Worm (Caenorhabditis elegans) whole organism, L1 larva: ENCODE results near the gene rpb-11.

ENCODE experiments used
- C04F5.9 ChIP-seq: sonication (generic microtip); optimal IDR thresholded peaks from 2 replicates; lab custom pipeline; 2016; ENCODE audit warnings: missing genetic modification characterization, missing compliant biosample characterization
- C34B4.2 ChIP-seq: sonication (generic microtip); optimal IDR thresholded peaks from 2 replicates; lab custom pipeline; 2017; ENCODE audit warnings: mild to moderate bottlenecking, missing genetic modification characterization, missing compliant biosample characterization
- F16B12.6 ChIP-seq: fragments of 150-350 bp; optimal IDR thresholded peaks from 2 replicates; lab custom pipeline; 2014; ENCODE audit warnings: missing biosample characterization, missing genetic modification characterization
- Y116A8C.19 ChIP-seq: sonication (generic microtip); optimal IDR thresholded peaks from 2 replicates; lab custom pipeline; 2016; ENCODE audit warnings: missing compliant biosample characterization, missing genetic modification characterization, borderline replicate concordance
- alr-1 ChIP-seq: fragments of 200-800 bp; sonication (Bioruptor generic); optimal IDR thresholded peaks from 2 replicates; lab custom pipeline; 2018; ENCODE audit warnings: borderline replicate concordance, mild to moderate bottlenecking, missing genetic modification characterization, missing compliant biosample characterization
- ceh-8 ChIP-seq: fragments of 200-800 bp; sonication (Bioruptor generic); optimal IDR thresholded peaks from 2 replicates; lab custom pipeline; 2018; ENCODE audit warnings: mild to moderate bottlenecking, missing genetic modification characterization, moderate library complexity, missing compliant biosample characterization
- ceh-82 ChIP-seq, 3 experiments: fragments of 150-350 bp in 1 of 3; sonication (generic microtip) in 2 of 3; optimal IDR thresholded peaks; 2 replicates each; lab custom pipeline; 2014 to 2017; ENCODE audit warnings: missing biosample characterization in 3 of 3, missing genetic modification characterization in 3 of 3
- ceh-88 ChIP-seq: fragments of 200-800 bp; sonication (Bioruptor generic); IDR thresholded peaks from 2 replicates; pipeline ENCODE4 v1.3.6; 2022; ENCODE audit warnings: missing genetic modification characterization, missing compliant biosample characterization
- ces-1 ChIP-seq: fragments of 150-350 bp; optimal IDR thresholded peaks from 2 replicates; lab custom pipeline; 2014; ENCODE audit warnings: missing biosample characterization, missing genetic modification reagents, missing genetic modification characterization
- dpl-1 ChIP-seq, 3 experiments: fragments of 150-350 bp in 2 of 3; sonication (generic microtip) in 1 of 3; optimal IDR thresholded peaks; 2 replicates each; lab custom pipeline; 2014 to 2017; ENCODE audit warnings: missing biosample characterization in 3 of 3, missing genetic modification characterization in 3 of 3, missing genetic modification reagents in 3 of 3
- dsc-1 ChIP-seq: sonication (generic microtip); optimal IDR thresholded peaks from 2 replicates; lab custom pipeline; 2016; ENCODE audit warnings: mild to moderate bottlenecking, missing genetic modification characterization, missing compliant biosample characterization
- efl-1 ChIP-seq, 4 experiments: fragments of 150-350 bp; optimal IDR thresholded peaks in 3 of 4; peaks in 1 of 4; 1 replicate in 1 of 4; 2 replicates in 3 of 4; lab custom pipeline; 2014; ENCODE audit warnings: missing biosample characterization in 2 of 4, missing genetic modification characterization in 2 of 4, missing genetic modification reagents in 2 of 4
- efl-3 ChIP-seq: fragments of 200-800 bp; sonication (Bioruptor generic); optimal IDR thresholded peaks from 2 replicates; lab custom pipeline; 2018; ENCODE audit warnings: mild to moderate bottlenecking, missing genetic modification characterization, missing compliant biosample characterization
- elt-2 ChIP-seq: sonication (generic microtip); optimal IDR thresholded peaks from 2 replicates; lab custom pipeline; 2016; ENCODE audit warnings: missing genetic modification characterization, mild to moderate bottlenecking, inconsistent platforms, missing compliant biosample characterization, missing genetic modification reagents
- elt-3 ChIP-seq, 6 experiments: fragments of 150-350 bp in 1 of 6; sonication (generic microtip); optimal IDR thresholded peaks; 2 replicates each; lab custom pipeline; 2017 to 2018; ENCODE audit warnings: missing biosample characterization in 6 of 6, missing genetic modification characterization in 6 of 6, inconsistent platforms in 1 of 6
- fkh-10 ChIP-seq: sonication (generic microtip); optimal IDR thresholded peaks from 2 replicates; lab custom pipeline; 2017; ENCODE audit warnings: missing biosample characterization, missing genetic modification reagents, missing genetic modification characterization
- fkh-8 ChIP-seq: sonication (generic microtip); optimal IDR thresholded peaks from 2 replicates; lab custom pipeline; 2016; ENCODE audit warnings: mild to moderate bottlenecking, missing genetic modification characterization, missing compliant biosample characterization
- grh-1 ChIP-seq: fragments of 200-800 bp; sonication (Bioruptor generic); IDR thresholded peaks from 2 replicates; pipeline ENCODE4 v1.3.6; 2022; ENCODE audit warnings: missing genetic modification reagents, missing genetic modification characterization, missing compliant biosample characterization
- hlh-17 ChIP-seq: fragments of 200-800 bp; sonication (Bioruptor generic); optimal IDR thresholded peaks from 2 replicates; lab custom pipeline; 2018; ENCODE audit warnings: missing genetic modification characterization, mild to moderate bottlenecking, missing compliant biosample characterization, moderate library complexity, borderline replicate concordance
- hlh-4 ChIP-seq: sonication (generic microtip); optimal IDR thresholded peaks from 2 replicates; lab custom pipeline; 2016; ENCODE audit warnings: mild to moderate bottlenecking, missing genetic modification characterization, missing compliant biosample characterization
- irx-1 ChIP-seq: sonication (generic microtip); optimal IDR thresholded peaks from 2 replicates; lab custom pipeline; 2016; ENCODE audit warnings: missing genetic modification characterization, missing compliant biosample characterization
- jun-1 ChIP-seq: fragments of 150-350 bp; optimal IDR thresholded peaks from 2 replicates; lab custom pipeline; 2014; ENCODE audit warnings: missing biosample characterization, missing genetic modification reagents, missing genetic modification characterization
- lin-14 ChIP-seq: fragments of 200-800 bp; sonication (Bioruptor generic); optimal IDR thresholded peaks from 2 replicates; lab custom pipeline; 2018; ENCODE audit warnings: mild to moderate bottlenecking, missing genetic modification characterization, moderate library complexity, missing compliant biosample characterization
- lin-35 ChIP-seq, 2 experiments: fragments of 150-350 bp; optimal IDR thresholded peaks; 2 replicates each; lab custom pipeline; 2014; ENCODE audit warnings: missing biosample characterization in 2 of 2, missing genetic modification characterization in 2 of 2, missing genetic modification reagents in 2 of 2
- lir-3 ChIP-seq: sonication (generic microtip); optimal IDR thresholded peaks from 2 replicates; lab custom pipeline; 2016; ENCODE audit warnings: mild to moderate bottlenecking, missing genetic modification characterization, moderate library complexity, missing compliant biosample characterization; ENCODE audit not compliant: poor library complexity
- mab-9 ChIP-seq: fragments of 200-800 bp; sonication (Bioruptor generic); IDR thresholded peaks from 2 replicates; pipeline ENCODE4 v1.3.6; 2022; ENCODE audit warnings: missing genetic modification reagents, missing genetic modification characterization, missing compliant biosample characterization
- mef-2 ChIP-seq: fragments of 150-350 bp; optimal IDR thresholded peaks from 2 replicates; lab custom pipeline; 2014; ENCODE audit warnings: missing biosample characterization, missing genetic modification characterization
- mep-1 ChIP-seq: fragments of 150-350 bp; optimal IDR thresholded peaks from 2 replicates; lab custom pipeline; 2014; ENCODE audit warnings: missing biosample characterization, missing genetic modification characterization
- nhr-11 ChIP-seq: fragments of 150-350 bp; optimal IDR thresholded peaks from 2 replicates; lab custom pipeline; 2014; ENCODE audit warnings: missing biosample characterization, missing genetic modification characterization
- nhr-12 ChIP-seq: sonication (generic microtip); optimal IDR thresholded peaks from 2 replicates; lab custom pipeline; 2017; ENCODE audit warnings: missing biosample characterization, missing genetic modification characterization
- nhr-20 ChIP-seq: sonication (generic microtip); optimal IDR thresholded peaks from 2 replicates; lab custom pipeline; 2016; ENCODE audit warnings: mild to moderate bottlenecking, missing genetic modification characterization, missing compliant biosample characterization
- nhr-28 ChIP-seq: fragments of 150-350 bp; optimal IDR thresholded peaks from 2 replicates; lab custom pipeline; 2014; ENCODE audit warnings: missing biosample characterization, missing genetic modification characterization
- nhr-71 ChIP-seq: sonication (generic microtip); optimal IDR thresholded peaks from 2 replicates; lab custom pipeline; 2016; ENCODE audit warnings: mild to moderate bottlenecking, missing genetic modification characterization, moderate library complexity, missing compliant biosample characterization
- nhr-76 ChIP-seq: sonication (generic microtip); optimal IDR thresholded peaks from 2 replicates; lab custom pipeline; 2017; ENCODE audit warnings: missing biosample characterization, missing genetic modification characterization
- nhr-77 ChIP-seq: fragments of 150-350 bp; optimal IDR thresholded peaks from 2 replicates; lab custom pipeline; 2014; ENCODE audit warnings: missing biosample characterization, missing genetic modification characterization
- nhr-84 ChIP-seq: sonication (generic microtip); optimal IDR thresholded peaks from 2 replicates; lab custom pipeline; 2017; ENCODE audit warnings: missing biosample characterization, missing genetic modification characterization
- nhr-85 ChIP-seq: sonication (generic microtip); peaks from one replicate; lab custom pipeline; 2016; ENCODE audit warnings: missing genetic modification characterization, inconsistent platforms, missing compliant biosample characterization
- nhr-90 ChIP-seq: sonication (generic microtip); optimal IDR thresholded peaks from 2 replicates; lab custom pipeline; 2016; ENCODE audit warnings: mild to moderate bottlenecking, missing genetic modification characterization, missing compliant biosample characterization; ENCODE audit not compliant: poor library complexity
- pax-3 ChIP-seq: fragments of 200-800 bp; sonication (Bioruptor generic); optimal IDR thresholded peaks from 2 replicates; lab custom pipeline; 2018; ENCODE audit warnings: mild to moderate bottlenecking, missing genetic modification characterization, moderate library complexity, missing compliant biosample characterization
- pqm-1 ChIP-seq: sonication (generic microtip); optimal IDR thresholded peaks from 3 replicates; lab custom pipeline; 2017; ENCODE audit warnings: missing biosample characterization, missing genetic modification characterization
- rnt-1 ChIP-seq: sonication (generic microtip); optimal IDR thresholded peaks from 2 replicates; lab custom pipeline; 2016; ENCODE audit warnings: mild to moderate bottlenecking, missing genetic modification characterization, moderate library complexity, missing compliant biosample characterization
- skn-1 ChIP-seq: fragments of 150-350 bp; optimal IDR thresholded peaks from 2 replicates; lab custom pipeline; 2014; ENCODE audit warnings: missing biosample characterization, missing genetic modification characterization
- snu-23 ChIP-seq: sonication (generic microtip); optimal IDR thresholded peaks from 2 replicates; lab custom pipeline; 2016; ENCODE audit warnings: missing genetic modification characterization, missing compliant biosample characterization
- sptf-1 ChIP-seq: fragments of 150-350 bp; optimal IDR thresholded peaks from 2 replicates; lab custom pipeline; 2014; ENCODE audit warnings: missing biosample characterization, missing genetic modification characterization
- tbx-2 ChIP-seq: sonication (generic microtip); optimal IDR thresholded peaks from 2 replicates; lab custom pipeline; 2016; ENCODE audit warnings: missing genetic modification characterization, missing compliant biosample characterization
- unc-130 ChIP-seq: fragments of 150-350 bp; optimal IDR thresholded peaks from 2 replicates; lab custom pipeline; 2017; ENCODE audit warnings: missing biosample characterization, missing genetic modification characterization, inconsistent platforms
- unc-30 ChIP-seq: sonication (generic microtip); optimal IDR thresholded peaks from 2 replicates; lab custom pipeline; 2017; ENCODE audit warnings: missing biosample characterization, missing genetic modification characterization
- unc-86 ChIP-seq: sonication (generic microtip); optimal IDR thresholded peaks from 2 replicates; lab custom pipeline; 2016; ENCODE audit warnings: missing genetic modification characterization, missing compliant biosample characterization
- vab-15 ChIP-seq: sonication (generic microtip); optimal IDR thresholded peaks from 2 replicates; lab custom pipeline; 2017; ENCODE audit warnings: missing genotype, mild to moderate bottlenecking, missing genetic modification characterization, missing compliant biosample characterization
- xbp-1 ChIP-seq: sonication (generic microtip); optimal IDR thresholded peaks from 2 replicates; lab custom pipeline; 2016; ENCODE audit warnings: missing genetic modification characterization, missing compliant biosample characterization
- ztf-4 ChIP-seq: fragments of 150-350 bp; optimal IDR thresholded peaks from 2 replicates; lab custom pipeline; 2014; ENCODE audit warnings: missing biosample characterization, missing genetic modification characterization

rpb-11 gene

ce11 chrII:14044199-14044598 lies 15.7 kb upstream of the rpb-11 start (continued):
- no peak for TF ChIP-seq elt-3 (tag; optimal IDR thresholded peaks at IDR 0.05; lab: Kevin White, UChicago)
- peak; percentile 14 for TF ChIP-seq dsc-1
- TF ChIP-seq pqm-1 = no peak
- TF ChIP-seq fkh-8 (tag; lab: Kevin White, UChicago) = peak; percentile 90
- no peak for TF ChIP-seq vab-15 (tag; lab: Kevin White, UChicago)
- peak; percentile 70 for TF ChIP-seq jun-1 (tag; lab: Kevin White, UChicago)
- peak; percentile 61 for TF ChIP-seq irx-1 (tag; lab: Kevin White, UChicago)
- TF ChIP-seq elt-2 (tag; lab: Kevin White, UChicago) = peak; percentile 71
- peak; percentile 6 for TF ChIP-seq lir-3
- no peak for TF ChIP-seq Y116A8C.19
- peak; percentile 70 for TF ChIP-seq mef-2 (tag; lab: Kevin White, UChicago)
- TF ChIP-seq F16B12.6 (tag; lab: Kevin White, UChicago) = no peak
- peak; percentile 36 to 62 for TF ChIP-seq lin-35 (GFP tag; optimal IDR thresholded peaks at IDR 0.05; lab: Kevin White, UChicago)
- no peak for TF ChIP-seq grh-1 (GFP tag; lab: Robert Waterston, UW)
- peak; percentile 90 for TF ChIP-seq fkh-10 (GFP tag; lab: Kevin White, UChicago)
- TF ChIP-seq mab-9 (GFP tag; lab: Robert Waterston, UW) = no peak
- TF ChIP-seq dpl-1 (GFP tag; optimal IDR thresholded peaks at IDR 0.05; lab: Kevin White, UChicago) = peak in 2 of 3 experiments; percentile 6 to 39
- TF ChIP-seq nhr-76 (tag; lab: Kevin White, UChicago) = no peak
- TF ChIP-seq ztf-4 = peak; percentile 88
- no peak for TF ChIP-seq ceh-8
- peak; percentile 65 for TF ChIP-seq skn-1
- peak; percentile 43 for TF ChIP-seq xbp-1 (tag; lab: Kevin White, UChicago)
- no peak for TF ChIP-seq efl-3 (GFP tag; lab: Kevin White, UChicago)
- TF ChIP-seq nhr-85 (tag; lab: Kevin White, UChicago) = no peak
- peak; percentile 51 for TF ChIP-seq efl-1 (optimal IDR thresholded peaks at IDR 0.05; lab: Kevin White, UChicago)
- TF ChIP-seq efl-1 (GFP tag; optimal IDR thresholded peaks at IDR 0.05 in 1 of 2; lab: Kevin White, UChicago) = peak; percentile 30 to 82
- TF ChIP-seq, all 84 proteins: peak for 45

ce11 chrII:14045235-14045634 lies 14.7 kb upstream of the rpb-11 start:
- TF ChIP-seq hlh-17 (no peak), mab-9 (GFP tag; lab: Robert Waterston, UW) (no peak), nhr-11 (tag; lab: Kevin White, UChicago) (no peak), pax-3 (no peak), mef-2 (tag; lab: Kevin White, UChicago) (no peak), unc-86 (tag; lab: Kevin White, UChicago) (no peak), mep-1 (tag; lab: Kevin White, UChicago) (no peak), nhr-76 (tag; lab: Kevin White, UChicago) (no peak), sptf-1 (no peak), ces-1 (GFP tag; lab: Kevin White, UChicago) (no peak), fkh-8 (tag; lab: Kevin White, UChicago) (peak; percentile 50), unc-30 (tag; lab: Kevin White, UChicago) (no peak), ztf-4 (no peak), C04F5.9 (tag; lab: Kevin White, UChicago) (no peak), alr-1 (tag; lab: Kevin White, UChicago) (no peak), rnt-1 (tag; lab: Kevin White, UChicago) (no peak), nhr-84 (tag; lab: Kevin White, UChicago) (no peak), nhr-71 (peak; percentile 47), snu-23 (peak; percentile 26), lin-14 (peak; percentile 47), ceh-88 (GFP tag; lab: Robert Waterston, UW) (no peak), nhr-12 (tag; lab: Kevin White, UChicago) (no peak), nhr-28 (tag; lab: Kevin White, UChicago) (no peak), nhr-90 (no peak), unc-130 (tag; lab: Kevin White, UChicago) (no peak), vab-15 (tag; lab: Kevin White, UChicago) (no peak), ceh-8 (no peak), nhr-77 (tag; lab: Kevin White, UChicago) (no peak), nhr-20 (peak; percentile 41), ceh-82 (tag; optimal IDR thresholded peaks at IDR 0.05; lab: Kevin White, UChicago) (no peak), C34B4.2 (tag; lab: Kevin White, UChicago) (no peak), tbx-2 (tag; lab: Kevin White, UChicago) (no peak), dsc-1 (peak; percentile 27), hlh-4 (no peak), irx-1 (tag; lab: Kevin White, UChicago) (no peak)
